Worm (Caenorhabditis elegans): ENCODE results near the gene ZK899.6.

DNA sequence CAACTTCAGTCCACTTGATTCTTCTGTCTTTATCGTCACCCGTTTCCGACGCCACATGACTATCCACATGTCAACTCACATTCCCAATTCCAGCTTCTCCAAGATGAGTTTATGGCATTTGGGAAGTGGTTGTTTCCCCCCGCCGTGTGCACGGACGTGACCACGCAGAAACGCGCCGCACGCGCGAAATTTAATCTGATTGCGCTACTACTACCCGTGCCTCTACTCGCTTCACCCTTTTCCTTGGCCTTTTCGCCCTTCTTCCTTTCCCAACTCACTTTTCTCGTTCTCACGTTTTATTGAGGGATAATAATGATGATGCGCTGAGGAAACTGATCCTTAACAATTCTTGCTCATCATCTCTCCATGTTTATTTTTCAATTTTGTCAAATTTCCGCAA, 43.2 kb downstream of the ZK899.6 start:
- TF ChIP-seq lin-39 (tag; optimal IDR thresholded peaks at IDR 0.05) (no peak), ztf-11 (tag; optimal IDR thresholded peaks at IDR 0.05) (no peak), nhr-77 (tag; optimal IDR thresholded peaks at IDR 0.05) (no peak)

Measured in whole organism, L2 larva.